Worm (Caenorhabditis elegans) whole organism, young adult: ENCODE data around the gene srx-120.

ENCODE experiments used
- B0261.1 ChIP-seq: sonication (generic microtip); optimal IDR thresholded peaks from 2 replicates; lab custom pipeline; 2016; ENCODE audit warnings: mild to moderate bottlenecking, missing genetic modification characterization, moderate library complexity, missing compliant biosample characterization
- C17E4.6 ChIP-seq: fragments of 200-800 bp; sonication (Bioruptor generic); IDR thresholded peaks from 2 replicates; pipeline ENCODE4 v1.3.6; 2022; ENCODE audit warnings: missing genetic modification reagents, missing genetic modification characterization, missing compliant biosample characterization
- F10E7.11 ChIP-seq: sonication (generic microtip); optimal IDR thresholded peaks from 2 replicates; lab custom pipeline; 2017; ENCODE audit warnings: mild to moderate bottlenecking, missing genetic modification characterization, moderate library complexity, missing compliant biosample characterization
- F23B12.7 ChIP-seq: sonication (generic microtip); optimal IDR thresholded peaks from 2 replicates; lab custom pipeline; 2017; ENCODE audit warnings: missing genetic modification characterization, mild to moderate bottlenecking, missing compliant biosample characterization, antibody characterized with exemption, moderate library complexity; ENCODE audit not compliant: insufficient read depth
- F33H1.4 ChIP-seq: fragments of 200-800 bp; sonication (Bioruptor generic); IDR thresholded peaks from 2 replicates; pipeline ENCODE4 v1.3.6; 2022; ENCODE audit warnings: missing genetic modification reagents, missing genetic modification characterization, missing compliant biosample characterization
- F37B4.10 ChIP-seq: fragments of 200-800 bp; sonication (Bioruptor generic); IDR thresholded peaks from 2 replicates; pipeline ENCODE4 v1.3.6; 2022; ENCODE audit warnings: missing genetic modification characterization, missing compliant biosample characterization
- F57A8.1 ChIP-seq: fragments of 200-800 bp; sonication (Bioruptor generic); optimal IDR thresholded peaks from 2 replicates; lab custom pipeline; 2018; ENCODE audit warnings: mild to moderate bottlenecking, missing genetic modification characterization, moderate library complexity, missing compliant biosample characterization
- K11D2.4 ChIP-seq: fragments of 200-800 bp; sonication (Bioruptor generic); IDR thresholded peaks from 2 replicates; pipeline ENCODE4 v1.3.6; 2022; ENCODE audit warnings: missing genetic modification reagents, missing genetic modification characterization, missing compliant biosample characterization
- Y53F4B.3 ChIP-seq: fragments of 200-800 bp; sonication (Bioruptor generic); IDR thresholded peaks from 2 replicates; pipeline ENCODE4 v1.3.6; 2022; ENCODE audit warnings: missing genetic modification reagents, missing genetic modification characterization, missing compliant biosample characterization
- Y56A3A.18 ChIP-seq: fragments of 200-800 bp; sonication (Bioruptor generic); IDR thresholded peaks from 2 replicates; pipeline ENCODE4 v1.3.6; 2022; ENCODE audit warnings: missing genetic modification reagents, missing genetic modification characterization, missing compliant biosample characterization
- Y67H2A.10 ChIP-seq: fragments of 200-800 bp; sonication (Bioruptor generic); conservative IDR thresholded peaks from 2 replicates; pipeline ENCODE4 v1.3.6; 2022; ENCODE audit warnings: missing genetic modification reagents, missing genetic modification characterization, missing compliant biosample characterization
- ZK185.1 ChIP-seq: sonication (generic microtip); optimal IDR thresholded peaks from 2 replicates; lab custom pipeline; 2016; ENCODE audit warnings: mild to moderate bottlenecking, missing genetic modification characterization, missing compliant biosample characterization; ENCODE audit not compliant: poor library complexity, severe bottlenecking
- ama-1 ChIP-seq, 3 experiments: fragments of 150-350 bp in 1 of 3; sonication (generic microtip) in 2 of 3; optimal IDR thresholded peaks; 2 replicates each; lab custom pipeline; 2014 to 2018; ENCODE audit warnings: missing biosample characterization in 2 of 3, missing genetic modification characterization in 2 of 3, missing genetic modification reagents in 2 of 3
- aptf-2 ChIP-seq: fragments of 200-800 bp; sonication (Bioruptor generic); conservative IDR thresholded peaks from 2 replicates; pipeline ENCODE4 v1.3.6; 2022; ENCODE audit warnings: missing genetic modification reagents, missing genetic modification characterization, missing compliant biosample characterization
- aptf-3 ChIP-seq: fragments of 200-800 bp; sonication (Bioruptor generic); IDR thresholded peaks from 2 replicates; pipeline ENCODE4 v1.3.6; 2022; ENCODE audit warnings: missing genetic modification characterization, missing compliant biosample characterization
- attf-3 ChIP-seq: fragments of 200-800 bp; sonication (Bioruptor generic); conservative IDR thresholded peaks from 2 replicates; pipeline ENCODE4 v1.3.6; 2022; ENCODE audit warnings: missing genetic modification reagents, missing genetic modification characterization, missing compliant biosample characterization
- attf-6 ChIP-seq: fragments of 200-800 bp; sonication (Bioruptor generic); IDR thresholded peaks from 2 replicates; pipeline ENCODE4 v1.3.6; 2022; ENCODE audit warnings: missing genetic modification reagents, missing genetic modification characterization, missing compliant biosample characterization
- ceh-100 ChIP-seq: fragments of 200-800 bp; sonication (Bioruptor generic); IDR thresholded peaks from 2 replicates; pipeline ENCODE4 v1.3.6; 2022; ENCODE audit warnings: missing genetic modification reagents, missing genetic modification characterization, missing compliant biosample characterization
- ceh-58 ChIP-seq: fragments of 200-800 bp; sonication (Bioruptor generic); IDR thresholded peaks from 2 replicates; pipeline ENCODE4 v1.3.6; 2022; ENCODE audit warnings: missing genetic modification characterization, missing compliant biosample characterization
- egrh-3 ChIP-seq: fragments of 200-800 bp; sonication (Bioruptor generic); IDR thresholded peaks from 2 replicates; pipeline ENCODE4 v1.3.6; 2022; ENCODE audit warnings: missing genetic modification reagents, missing genetic modification characterization, missing compliant biosample characterization
- ets-4 ChIP-seq: fragments of 200-800 bp; sonication (Bioruptor generic); optimal IDR thresholded peaks from 2 replicates; lab custom pipeline; 2018; ENCODE audit warnings: mild to moderate bottlenecking, missing genetic modification characterization, missing compliant biosample characterization
- fkh-3 ChIP-seq: sonication (generic microtip); optimal IDR thresholded peaks from 2 replicates; lab custom pipeline; 2016; ENCODE audit warnings: mild to moderate bottlenecking, missing genetic modification characterization, missing compliant biosample characterization
- gei-17 ChIP-seq: fragments of 200-800 bp; sonication (Bioruptor generic); optimal IDR thresholded peaks from 2 replicates; lab custom pipeline; 2018; ENCODE audit warnings: mild to moderate bottlenecking, missing genetic modification characterization, missing compliant biosample characterization
- him-1 ChIP-seq: sonication (generic microtip); optimal IDR thresholded peaks from 2 replicates; lab custom pipeline; 2016; ENCODE audit warnings: missing genotype, missing genetic modification reagents, missing genetic modification characterization, missing compliant biosample characterization
- lsy-27 ChIP-seq: sonication (generic microtip); optimal IDR thresholded peaks from 2 replicates; lab custom pipeline; 2017; ENCODE audit warnings: missing genetic modification characterization, mild to moderate bottlenecking, missing compliant biosample characterization, antibody characterized with exemption, missing genotype, borderline replicate concordance; ENCODE audit not compliant: insufficient read depth
- madf-10 ChIP-seq: sonication (generic microtip); optimal IDR thresholded peaks from 2 replicates; lab custom pipeline; 2016; ENCODE audit warnings: mild to moderate bottlenecking, missing genetic modification characterization, missing compliant biosample characterization
- mes-4 ChIP-seq: sonication (generic microtip); optimal IDR thresholded peaks from 2 replicates; lab custom pipeline; 2016; ENCODE audit warnings: missing genotype, missing genetic modification characterization, missing compliant biosample characterization
- nfyb-1 ChIP-seq: fragments of 200-800 bp; sonication (Bioruptor generic); IDR thresholded peaks from 2 replicates; pipeline ENCODE4 v1.3.6; 2022; ENCODE audit warnings: missing genetic modification reagents, missing genetic modification characterization, missing compliant biosample characterization
- nhr-120 ChIP-seq: fragments of 200-800 bp; sonication (Bioruptor generic); IDR thresholded peaks from 2 replicates; pipeline ENCODE4 v1.3.6; 2022; ENCODE audit warnings: missing genetic modification characterization, missing compliant biosample characterization
- nhr-27 ChIP-seq: fragments of 200-800 bp; sonication (Bioruptor generic); optimal IDR thresholded peaks from 2 replicates; lab custom pipeline; 2018; ENCODE audit warnings: mild to moderate bottlenecking, missing genetic modification characterization, moderate library complexity, missing compliant biosample characterization
- nhr-90 ChIP-seq: sonication (generic microtip); optimal IDR thresholded peaks from 2 replicates; lab custom pipeline; 2016; ENCODE audit warnings: missing genotype, mild to moderate bottlenecking, missing genetic modification characterization, missing compliant biosample characterization
- pbrm-1 ChIP-seq: fragments of 200-800 bp; sonication (Bioruptor generic); IDR thresholded peaks from 2 replicates; pipeline ENCODE4 v1.3.6; 2022; ENCODE audit warnings: missing genetic modification reagents, missing genetic modification characterization, missing compliant biosample characterization
- rcor-1 ChIP-seq: fragments of 200-800 bp; sonication (Bioruptor generic); IDR thresholded peaks from 2 replicates; pipeline ENCODE4 v1.3.6; 2022; ENCODE audit warnings: missing genetic modification reagents, missing genetic modification characterization, missing compliant biosample characterization
- snpc-3.4 ChIP-seq: sonication (generic microtip); optimal IDR thresholded peaks from 2 replicates; lab custom pipeline; 2017; ENCODE audit warnings: missing genetic modification characterization, mild to moderate bottlenecking, missing compliant biosample characterization, antibody characterized with exemption, moderate library complexity, missing genotype, missing genetic modification reagents
- unc-130 ChIP-seq: sonication (generic microtip); optimal IDR thresholded peaks from 2 replicates; lab custom pipeline; 2016; ENCODE audit warnings: missing genetic modification reagents, missing genetic modification characterization, missing compliant biosample characterization
- zim-3 ChIP-seq: sonication (generic microtip); optimal IDR thresholded peaks from 2 replicates; lab custom pipeline; 2017; ENCODE audit warnings: mild to moderate bottlenecking, missing genetic modification characterization, moderate library complexity, missing compliant biosample characterization
- ztf-25 ChIP-seq: fragments of 200-800 bp; sonication (Bioruptor generic); IDR thresholded peaks from 2 replicates; pipeline ENCODE4 v1.3.6; 2022; ENCODE audit warnings: missing genetic modification reagents, missing genetic modification characterization, missing compliant biosample characterization

The srx-120 gene

ce11 chrII:12508650-12509049, 22.4 kb upstream of the srx-120 start, which contains the start of gene srh-67:
Gene srh-67, plus strand, starts transcription at chrII:12508950.
- TF ChIP-seq ama-1 (optimal IDR thresholded peaks at IDR 0.05; lab: Kevin White, UChicago) (no peak), ama-1 (GFP tag; optimal IDR thresholded peaks at IDR 0.05; lab: Kevin White, UChicago) (no peak), fkh-3 (tag; lab: Kevin White, UChicago) (no peak), zim-3 (tag; lab: Kevin White, UChicago) (no peak), K11D2.4 (GFP tag; lab: Robert Waterston, UW) (no peak), mes-4 (tag; lab: Kevin White, UChicago) (no peak), him-1 (tag; lab: Kevin White, UChicago) (no peak), C17E4.6 (GFP tag; lab: Robert Waterston, UW) (no peak), madf-10 (tag; lab: Kevin White, UChicago) (no peak), nhr-90 (tag; lab: Kevin White, UChicago) (no peak)

- TF ChIP-seq F33H1.4 (GFP tag; lab: Robert Waterston, UW) = no peak
- TF ChIP-seq rcor-1 = no peak
- no peak for TF ChIP-seq F10E7.11 (tag; lab: Kevin White, UChicago)
- no peak for TF ChIP-seq Y56A3A.18 (GFP tag; lab: Robert Waterston, UW)
- TF ChIP-seq nfyb-1 = no peak
- no peak for TF ChIP-seq zim-3 (tag; lab: Kevin White, UChicago)
- no peak for TF ChIP-seq madf-10 (tag; lab: Kevin White, UChicago)
- no peak for TF ChIP-seq nhr-120 (GFP tag; lab: Robert Waterston, UW)
- TF ChIP-seq B0261.1 (tag; lab: Kevin White, UChicago) = no peak
- TF ChIP-seq snpc-3.4 (tag; lab: Kevin White, UChicago) = no peak
- TF ChIP-seq ceh-100 (GFP tag; lab: Robert Waterston, UW) = no peak
- no peak for TF ChIP-seq Y53F4B.3
- no peak for TF ChIP-seq egrh-3 (GFP tag; lab: Robert Waterston, UW)
- no peak for TF ChIP-seq F57A8.1 (GFP tag; lab: Kevin White, UChicago)
- no peak for TF ChIP-seq F23B12.7 (tag; lab: Kevin White, UChicago)
- no peak for TF ChIP-seq Y67H2A.10 (GFP tag; lab: Robert Waterston, UW)
- TF ChIP-seq ceh-58 = no peak
- TF ChIP-seq aptf-3 (GFP tag; lab: Robert Waterston, UW) = no peak
- TF ChIP-seq ZK185.1 (tag; lab: Kevin White, UChicago) = no peak
These were observed 19.2 kb upstream of the srx-120 start, which contains the start of gene srh-73 for ce11 chrII:12511866-12512265. Gene srh-73, plus strand, starts transcription at chrII:12512166.

DNA sequence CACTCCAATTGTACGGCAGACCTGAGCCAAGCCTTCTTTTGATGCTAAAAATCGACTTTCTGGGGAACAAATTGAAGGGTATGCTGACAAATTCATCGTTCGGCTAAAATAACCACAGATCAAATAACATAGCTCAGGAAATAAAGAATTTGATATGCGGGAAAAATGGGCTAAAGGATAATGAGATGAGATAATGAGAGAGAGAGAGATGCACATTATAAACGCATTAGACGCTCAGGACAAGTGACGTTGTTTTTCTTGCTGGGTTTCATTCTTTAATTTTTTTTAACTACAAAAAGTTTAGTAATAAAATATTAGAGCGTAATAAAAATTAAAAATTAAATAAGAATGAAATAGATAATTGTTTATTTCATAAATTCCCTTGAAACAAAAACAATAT, 16.4 kb upstream of the srx-120 start, which contains the start of gene srh-69:
Gene srh-69 (minus strand): TSS at position 101 of the 400 bp plus-strand sequence.
- no peak for TF ChIP-seq him-1 (tag; lab: Kevin White, UChicago)
- TF ChIP-seq pbrm-1 (GFP tag; lab: Robert Waterston, UW) = no peak
- TF ChIP-seq attf-6 = no peak
- no peak for TF ChIP-seq nhr-27 (tag; lab: Kevin White, UChicago)
- TF ChIP-seq unc-130 (GFP tag; lab: Kevin White, UChicago) = no peak
- TF ChIP-seq K11D2.4 (GFP tag; lab: Robert Waterston, UW) = no peak
- TF ChIP-seq aptf-3 (GFP tag; lab: Robert Waterston, UW) = no peak
- no peak for TF ChIP-seq ztf-25 (GFP tag; lab: Robert Waterston, UW)
- TF ChIP-seq Y56A3A.18 (GFP tag; lab: Robert Waterston, UW) = no peak
- TF ChIP-seq F23B12.7 (tag; lab: Kevin White, UChicago) = no peak
- TF ChIP-seq aptf-2 = no peak
- no peak for TF ChIP-seq F37B4.10
- no peak for TF ChIP-seq zim-3 (tag; lab: Kevin White, UChicago)
- TF ChIP-seq attf-3 (GFP tag; lab: Robert Waterston, UW) = no peak
- TF ChIP-seq lsy-27 (tag; lab: Kevin White, UChicago) = no peak
- no peak for TF ChIP-seq ets-4 (GFP tag; lab: Kevin White, UChicago)
- TF ChIP-seq gei-17 (GFP tag; lab: Kevin White, UChicago) = no peak
- TF ChIP-seq, all 124 proteins: peak for 0
